Worm (Caenorhabditis elegans): ENCODE measurements around the gene F58B4.2.

The F58B4.2 gene

DNA sequence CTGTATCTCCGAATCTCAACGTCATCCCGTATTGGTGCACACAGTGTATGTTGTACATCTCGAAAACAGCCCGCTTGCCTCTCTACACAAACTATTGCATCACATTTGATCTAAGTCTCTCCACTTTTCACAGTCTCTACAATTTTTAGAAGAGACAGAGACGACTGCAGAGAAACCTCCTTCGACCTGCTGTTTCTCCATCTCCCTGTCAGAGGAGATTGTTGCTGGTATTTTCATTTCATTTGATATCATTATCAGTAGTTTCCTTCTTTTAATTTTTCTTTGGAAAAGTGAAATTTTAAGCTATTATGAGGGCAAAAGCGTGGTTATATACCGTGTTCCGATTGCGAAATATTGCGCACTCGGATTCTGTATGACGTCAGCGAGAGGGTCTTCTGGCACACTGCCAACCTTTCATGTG is 22.3 kb upstream of the F58B4.2 start (continued):
- TF ChIP-seq Y53F4B.3 (GFP tag; IDR thresholded peaks at IDR 0.05) (no peak), F23B12.7 (tag; optimal IDR thresholded peaks at IDR 0.05; ENCODE audit: insufficient read depth) (peak; percentile 19), F10E7.11 (tag; optimal IDR thresholded peaks at IDR 0.05) (no peak), ztf-26 (tag; optimal IDR thresholded peaks at IDR 0.05) (no peak), ccch-3 (GFP tag; optimal IDR thresholded peaks at IDR 0.05) (no peak), lag-1 (GFP tag; IDR thresholded peaks at IDR 0.05) (no peak), repo-1 (tag; optimal IDR thresholded peaks at IDR 0.05) (no peak), nhr-179 (tag; optimal IDR thresholded peaks at IDR 0.05) (no peak), aptf-2 (GFP tag; conservative IDR thresholded peaks at IDR 0.05) (no peak), lsl-1 (GFP tag; optimal IDR thresholded peaks at IDR 0.05) (no peak), ama-1 (optimal IDR thresholded peaks at IDR 0.05) (peak; percentile 41), ama-1 (GFP tag; optimal IDR thresholded peaks at IDR 0.05) (no peak), ztf-18 (tag; optimal IDR thresholded peaks at IDR 0.05) (no peak), atf-7 (tag; optimal IDR thresholded peaks at IDR 0.05) (peak; percentile 94), egl-18 (GFP tag; IDR thresholded peaks at IDR 0.05) (no peak), B0261.1 (tag; optimal IDR thresholded peaks at IDR 0.05) (no peak), snpc-1.3 (tag; optimal IDR thresholded peaks at IDR 0.05; ENCODE audit: insufficient read depth) (no peak), ZK185.1 (tag; optimal IDR thresholded peaks at IDR 0.05; ENCODE audit: poor library complexity, severe bottlenecking) (peak; percentile 52), let-607 (tag; optimal IDR thresholded peaks at IDR 0.05) (peak in 1 of 2 experiments; percentile 53), nfya-1 (tag; optimal IDR thresholded peaks at IDR 0.05; ENCODE audit: borderline replicate concordance, insufficient read depth) (no peak), K11D2.4 (GFP tag; IDR thresholded peaks at IDR 0.05) (no peak), lin-40 (tag; optimal IDR thresholded peaks at IDR 0.05) (peak; percentile 55), him-1 (tag; optimal IDR thresholded peaks at IDR 0.05) (no peak), mes-4 (tag; optimal IDR thresholded peaks at IDR 0.05) (no peak), Y56A3A.18 (GFP tag; IDR thresholded peaks at IDR 0.05) (no peak), nhr-80 (tag; optimal IDR thresholded peaks at IDR 0.05) (peak; percentile 96), ceh-27 (GFP tag; optimal IDR thresholded peaks at IDR 0.05) (peak; percentile 52), F55B11.4 (tag; optimal IDR thresholded peaks at IDR 0.05; ENCODE audit: borderline replicate concordance, insufficient read depth) (no peak), lin-54 (GFP tag; optimal IDR thresholded peaks at IDR 0.05) (no peak), chd-7 (tag; optimal IDR thresholded peaks at IDR 0.05) (peak; percentile 72), ztf-28 (GFP tag; IDR thresholded peaks at IDR 0.05) (no peak), F57C9.4 (tag; optimal IDR thresholded peaks at IDR 0.05) (no peak), mel-28 (tag; optimal IDR thresholded peaks at IDR 0.05; ENCODE audit: borderline replicate concordance) (no peak), K12H6.12 (tag; optimal IDR thresholded peaks at IDR 0.05) (peak; percentile 42), T07F8.4 (tag; optimal IDR thresholded peaks at IDR 0.05) (no peak), nfya-2 (GFP tag; IDR thresholded peaks at IDR 0.05) (no peak), tlf-1 (GFP tag; optimal IDR thresholded peaks at IDR 0.05) (peak; percentile 42), Y95B8A.8 (GFP tag; IDR thresholded peaks at IDR 0.05) (no peak), athp-1 (tag; optimal IDR thresholded peaks at IDR 0.05) (no peak), ztf-6 (GFP tag; IDR thresholded peaks at IDR 0.05) (no peak), F22D6.2 (tag; optimal IDR thresholded peaks at IDR 0.05) (no peak), ets-4 (GFP tag; optimal IDR thresholded peaks at IDR 0.05) (no peak)
